Worm (Caenorhabditis elegans) whole organism, L4/young adult: ENCODE results near the gene let-99.

Source experiments
- W03F9.2 ChIP-seq: fragments of 150-350 bp; optimal IDR thresholded peaks from 2 replicates; lab custom pipeline; 2014; ENCODE audit warnings: missing biosample characterization, missing genetic modification characterization
- dao-5 ChIP-seq: sonication (generic microtip); optimal IDR thresholded peaks from 2 replicates; lab custom pipeline; 2016; ENCODE audit warnings: missing genotype, missing genetic modification characterization, moderate library complexity, missing compliant biosample characterization
- him-1 ChIP-seq: sonication (generic microtip); optimal IDR thresholded peaks from 2 replicates; lab custom pipeline; 2016; ENCODE audit warnings: missing genotype, missing genetic modification reagents, missing genetic modification characterization, missing compliant biosample characterization

- TF ChIP-seq him-1 (tag; lab: Kevin White, UChicago) (no peak), dao-5 (tag; lab: Kevin White, UChicago) (no peak), W03F9.2 (tag; lab: Kevin White, UChicago) (no peak)
Measured at ce11 chrIV:12581046-12581445, 13.4 kb downstream of the let-99 start, which contains the start of gene K08E7.6.
